Worm (Caenorhabditis elegans) whole organism, late embryonic: ENCODE results near the gene C25F6.6.
A peak's percentile ranks its signal among the peaks of the same experiment; 100 is the strongest.

Experiments used
- C08G9.2 ChIP-seq: sonication (generic microtip); optimal IDR thresholded peaks from 2 replicates; lab custom pipeline; 2016; ENCODE audit warnings: mild to moderate bottlenecking, missing genetic modification characterization, moderate library complexity, missing compliant biosample characterization
- F13H6.1 ChIP-seq: sonication (generic microtip); optimal IDR thresholded peaks from 2 replicates; lab custom pipeline; 2016; ENCODE audit warnings: missing genetic modification characterization, missing compliant biosample characterization
- K02D7.2 ChIP-seq: sonication (generic microtip); optimal IDR thresholded peaks from 2 replicates; lab custom pipeline; 2017; ENCODE audit warnings: mild to moderate bottlenecking, missing genetic modification characterization, missing compliant biosample characterization
- K09A11.1 ChIP-seq: sonication (generic microtip); optimal IDR thresholded peaks from 2 replicates; lab custom pipeline; 2017; ENCODE audit warnings: antibody characterized with exemption, mild to moderate bottlenecking, missing genetic modification characterization, missing compliant biosample characterization; ENCODE audit not compliant: insufficient read depth
- ama-1 ChIP-seq: fragments of 150-350 bp; optimal IDR thresholded peaks from 2 replicates; lab custom pipeline; 2014
- ceh-18 ChIP-seq: sonication (generic microtip); optimal IDR thresholded peaks from 2 replicates; lab custom pipeline; 2016; ENCODE audit warnings: missing genetic modification characterization, missing compliant biosample characterization
- ceh-19 ChIP-seq: fragments of 200-800 bp; sonication (Bioruptor generic); optimal IDR thresholded peaks from 2 replicates; lab custom pipeline; 2018; ENCODE audit warnings: mild to moderate bottlenecking, missing genetic modification characterization, missing compliant biosample characterization
- ceh-2 ChIP-seq: sonication (generic microtip); optimal IDR thresholded peaks from 2 replicates; lab custom pipeline; 2016; ENCODE audit warnings: missing genotype, missing genetic modification characterization, missing compliant biosample characterization
- ceh-22 ChIP-seq: sonication (generic microtip); optimal IDR thresholded peaks from 2 replicates; lab custom pipeline; 2017; ENCODE audit warnings: missing biosample characterization, missing genetic modification characterization
- ceh-24 ChIP-seq: sonication (generic microtip); optimal IDR thresholded peaks from 2 replicates; lab custom pipeline; 2016; ENCODE audit warnings: mild to moderate bottlenecking, missing genetic modification characterization, missing compliant biosample characterization
- ceh-30 ChIP-seq: fragments of 150-350 bp; optimal IDR thresholded peaks from 2 replicates; lab custom pipeline; 2014; ENCODE audit warnings: missing biosample characterization, missing genetic modification characterization
- ceh-31 ChIP-seq: sonication (generic microtip); optimal IDR thresholded peaks from 2 replicates; lab custom pipeline; 2016; ENCODE audit warnings: missing genetic modification characterization, missing compliant biosample characterization
- ceh-34 ChIP-seq: sonication (generic microtip); optimal IDR thresholded peaks from 2 replicates; lab custom pipeline; 2016; ENCODE audit warnings: mild to moderate bottlenecking, missing genetic modification characterization, missing compliant biosample characterization
- ceh-6 ChIP-seq: fragments of 200-800 bp; sonication (Bioruptor generic); optimal IDR thresholded peaks from 2 replicates; lab custom pipeline; 2018; ENCODE audit warnings: mild to moderate bottlenecking, missing genetic modification characterization, missing compliant biosample characterization
- dmd-4 ChIP-seq: sonication (generic microtip); optimal IDR thresholded peaks from 2 replicates; lab custom pipeline; 2016; ENCODE audit warnings: borderline replicate concordance, missing genetic modification characterization, missing compliant biosample characterization
- dve-1 ChIP-seq: sonication (generic microtip); optimal IDR thresholded peaks from 2 replicates; lab custom pipeline; 2017; ENCODE audit warnings: antibody characterized with exemption, mild to moderate bottlenecking, missing genetic modification characterization, missing compliant biosample characterization
- elt-2 ChIP-seq: sonication (generic microtip); optimal IDR thresholded peaks from 2 replicates; lab custom pipeline; 2016; ENCODE audit warnings: missing genetic modification reagents, missing genetic modification characterization, missing compliant biosample characterization
- elt-4 ChIP-seq: sonication (generic microtip); optimal IDR thresholded peaks from 2 replicates; lab custom pipeline; 2016; ENCODE audit warnings: missing genetic modification characterization, missing compliant biosample characterization
- eyg-1 ChIP-seq: sonication (generic microtip); optimal IDR thresholded peaks from 2 replicates; lab custom pipeline; 2016; ENCODE audit warnings: missing genotype, missing genetic modification characterization, missing compliant biosample characterization
- fax-1 ChIP-seq: sonication (generic microtip); optimal IDR thresholded peaks from 2 replicates; lab custom pipeline; 2016; ENCODE audit warnings: missing genotype, missing genetic modification characterization, missing compliant biosample characterization
- fkh-10 ChIP-seq: fragments of 150-350 bp; optimal IDR thresholded peaks from 2 replicates; lab custom pipeline; 2014; ENCODE audit warnings: missing biosample characterization, missing genetic modification reagents, missing genetic modification characterization
- gmeb-2 ChIP-seq: sonication (generic microtip); optimal IDR thresholded peaks from 2 replicates; lab custom pipeline; 2016; ENCODE audit warnings: missing genetic modification characterization, inconsistent platforms, missing compliant biosample characterization
- hlh-13 ChIP-seq: fragments of 200-800 bp; sonication (Bioruptor generic); optimal IDR thresholded peaks from 2 replicates; lab custom pipeline; 2018; ENCODE audit warnings: mild to moderate bottlenecking, missing genetic modification characterization, missing compliant biosample characterization
- hlh-15 ChIP-seq: sonication (generic microtip); optimal IDR thresholded peaks from 2 replicates; lab custom pipeline; 2016; ENCODE audit warnings: missing genetic modification characterization, missing compliant biosample characterization
- hlh-30 ChIP-seq: sonication (generic microtip); optimal IDR thresholded peaks from 2 replicates; lab custom pipeline; 2017; ENCODE audit warnings: antibody characterized with exemption, missing genetic modification characterization, missing compliant biosample characterization; ENCODE audit not compliant: insufficient read depth
- hlh-6 ChIP-seq: sonication (generic microtip); optimal IDR thresholded peaks from 2 replicates; lab custom pipeline; 2016; ENCODE audit warnings: missing genotype, missing genetic modification characterization, missing compliant biosample characterization
- hlh-8 ChIP-seq: sonication (generic microtip); optimal IDR thresholded peaks from 2 replicates; lab custom pipeline; 2016; ENCODE audit warnings: missing genotype, missing genetic modification characterization, missing compliant biosample characterization
- lin-11 ChIP-seq: fragments of 200-800 bp; sonication (Bioruptor generic); optimal IDR thresholded peaks from 2 replicates; lab custom pipeline; 2018; ENCODE audit warnings: mild to moderate bottlenecking, missing genetic modification characterization, missing compliant biosample characterization
- nfya-1 ChIP-seq: sonication (generic microtip); optimal IDR thresholded peaks from 2 replicates; lab custom pipeline; 2017; ENCODE audit warnings: missing genetic modification characterization, mild to moderate bottlenecking, missing compliant biosample characterization, antibody characterized with exemption, moderate library complexity
- nhr-11 ChIP-seq: fragments of 150-350 bp; optimal IDR thresholded peaks from 2 replicates; lab custom pipeline; 2014; ENCODE audit warnings: missing biosample characterization, missing genetic modification characterization
- nhr-232 ChIP-seq: sonication (generic microtip); optimal IDR thresholded peaks from 2 replicates; lab custom pipeline; 2016; ENCODE audit warnings: missing genetic modification characterization, missing compliant biosample characterization
- pag-3 ChIP-seq: sonication (generic microtip); optimal IDR thresholded peaks from 2 replicates; lab custom pipeline; 2016; ENCODE audit warnings: missing compliant biosample characterization, missing genetic modification characterization, borderline replicate concordance
- pat-9 ChIP-seq: fragments of 200-800 bp; sonication (Bioruptor generic); optimal IDR thresholded peaks from 2 replicates; lab custom pipeline; 2018; ENCODE audit warnings: mild to moderate bottlenecking, missing genetic modification characterization, moderate library complexity, missing compliant biosample characterization
- pax-1 ChIP-seq: fragments of 150-350 bp; optimal IDR thresholded peaks from 2 replicates; lab custom pipeline; 2014; ENCODE audit warnings: missing biosample characterization, missing genetic modification characterization
- pha-2 ChIP-seq: sonication (generic microtip); optimal IDR thresholded peaks from 2 replicates; lab custom pipeline; 2017; ENCODE audit warnings: mild to moderate bottlenecking, missing genetic modification characterization, missing compliant biosample characterization
- pha-4 ChIP-seq: fragments of 150-350 bp; optimal IDR thresholded peaks from 2 replicates; lab custom pipeline; 2018; ENCODE audit warnings: missing biosample characterization, missing genetic modification reagents, missing genetic modification characterization
- pqm-1 ChIP-seq: sonication (generic microtip); optimal IDR thresholded peaks from 2 replicates; lab custom pipeline; 2016; ENCODE audit warnings: missing genetic modification characterization, missing compliant biosample characterization
- pros-1 ChIP-seq: fragments of 150-350 bp; optimal IDR thresholded peaks from 2 replicates; lab custom pipeline; 2014; ENCODE audit warnings: missing biosample characterization, missing genetic modification reagents, missing genetic modification characterization
- ref-2 ChIP-seq: sonication (generic microtip); optimal IDR thresholded peaks from 2 replicates; lab custom pipeline; 2016; ENCODE audit warnings: missing genetic modification characterization, missing compliant biosample characterization
- rnt-1 ChIP-seq: sonication (generic microtip); optimal IDR thresholded peaks from 2 replicates; lab custom pipeline; 2016; ENCODE audit warnings: missing genetic modification characterization, missing compliant biosample characterization
- sdc-2 ChIP-seq: sonication (generic microtip); optimal IDR thresholded peaks from 2 replicates; lab custom pipeline; 2016; ENCODE audit warnings: missing genotype, missing genetic modification characterization, missing compliant biosample characterization
- syd-9 ChIP-seq: sonication (generic microtip); optimal IDR thresholded peaks from 2 replicates; lab custom pipeline; 2016; ENCODE audit warnings: mild to moderate bottlenecking, missing genetic modification characterization, moderate library complexity, missing compliant biosample characterization
- tbx-2 ChIP-seq: sonication (generic microtip); optimal IDR thresholded peaks from 2 replicates; lab custom pipeline; 2016; ENCODE audit warnings: missing genetic modification characterization, missing compliant biosample characterization
- tbx-7 ChIP-seq: sonication (generic microtip); optimal IDR thresholded peaks from 2 replicates; lab custom pipeline; 2016; ENCODE audit warnings: missing genotype, missing genetic modification characterization, missing compliant biosample characterization
- ttx-3 ChIP-seq: sonication (generic microtip); optimal IDR thresholded peaks from 2 replicates; lab custom pipeline; 2016; ENCODE audit warnings: missing genetic modification reagents, missing genetic modification characterization, missing compliant biosample characterization
- unc-3 ChIP-seq, 2 experiments: fragments of 200-800 bp in 1 of 2; sonication (Bioruptor generic) in 1 of 2; sonication (generic microtip) in 1 of 2; conservative IDR thresholded peaks in 1 of 2; optimal IDR thresholded peaks in 1 of 2; 2 replicates each; pipeline versions ENCODE4 v1.3.6 to Lab custom; 2016 to 2022; ENCODE audit warnings: missing compliant biosample characterization in 2 of 2, missing genetic modification characterization in 2 of 2, missing genetic modification reagents in 1 of 2
- unc-55 ChIP-seq: sonication (generic microtip); optimal IDR thresholded peaks from 2 replicates; lab custom pipeline; 2017; ENCODE audit warnings: missing biosample characterization, missing genetic modification reagents, missing genetic modification characterization
- unc-86 ChIP-seq: sonication (generic microtip); optimal IDR thresholded peaks from 2 replicates; lab custom pipeline; 2016; ENCODE audit warnings: missing genetic modification characterization, missing compliant biosample characterization
- zip-5 ChIP-seq: sonication (generic microtip); optimal IDR thresholded peaks from 2 replicates; lab custom pipeline; 2016; ENCODE audit warnings: missing genetic modification characterization, missing compliant biosample characterization
- ztf-16 ChIP-seq: sonication (generic microtip); optimal IDR thresholded peaks from 2 replicates; lab custom pipeline; 2017; ENCODE audit warnings: missing genetic modification characterization, missing compliant biosample characterization

Gene C25F6.6

ce11 chrX:5476357-5476756 is 25.7 kb upstream of the C25F6.6 start:
- TF ChIP-seq elt-2 (tag; lab: Kevin White, UChicago), result peak; percentile 47
- TF ChIP-seq fkh-10 (GFP tag; lab: Kevin White, UChicago), result no peak

- TF ChIP-seq sdc-2 (tag; lab: Kevin White, UChicago) (peak; percentile 83), dmd-4 (no peak), pha-2 (tag; lab: Kevin White, UChicago) (peak; percentile 14), ceh-2 (tag; lab: Kevin White, UChicago) (peak; percentile 62), hlh-13 (no peak), ceh-31 (tag; lab: Kevin White, UChicago) (peak; percentile 76), pros-1 (peak; percentile 25), nhr-232 (tag; lab: Kevin White, UChicago) (no peak), pqm-1 (tag; lab: Kevin White, UChicago) (no peak), F13H6.1 (tag; lab: Kevin White, UChicago) (peak; percentile 55), K02D7.2 (tag; lab: Kevin White, UChicago) (no peak), pax-1 (tag; lab: Kevin White, UChicago) (peak; percentile 78), ceh-24 (tag; lab: Kevin White, UChicago) (no peak), nhr-11 (tag; lab: Kevin White, UChicago) (no peak), ceh-18 (tag; lab: Kevin White, UChicago) (peak; percentile 70), lin-11 (tag; lab: Kevin White, UChicago) (no peak), nfya-1 (peak; percentile 73), tbx-2 (tag; lab: Kevin White, UChicago) (peak; percentile 82), unc-55 (GFP tag; lab: Kevin White, UChicago) (peak; percentile 60), zip-5 (tag; lab: Kevin White, UChicago) (no peak), elt-2 (tag; lab: Kevin White, UChicago) (peak; percentile 63), elt-4 (no peak), ceh-34 (tag; lab: Kevin White, UChicago) (peak; percentile 62), hlh-6 (tag; lab: Kevin White, UChicago) (peak; percentile 42), pha-4 (no peak), pat-9 (tag; lab: Kevin White, UChicago) (no peak), dve-1 (tag; lab: Kevin White, UChicago) (peak; percentile 50), unc-86 (no peak), ztf-16 (peak; percentile 11), ref-2 (tag; lab: Kevin White, UChicago) (peak; percentile 74), eyg-1 (tag; lab: Kevin White, UChicago) (peak; percentile 34), ama-1 (lab: Kevin White, UChicago) (no peak), ceh-30 (tag; lab: Kevin White, UChicago) (peak; percentile 22), tbx-7 (tag; lab: Kevin White, UChicago) (no peak), C08G9.2 (tag; lab: Kevin White, UChicago) (no peak), unc-3 (GFP tag; conservative IDR thresholded peaks at IDR 0.05; lab: Robert Waterston, UW) (no peak), unc-3 (tag; optimal IDR thresholded peaks at IDR 0.05; lab: Kevin White, UChicago) (no peak), K09A11.1 (tag; lab: Kevin White, UChicago) (no peak), hlh-15 (no peak), hlh-30 (tag; lab: Kevin White, UChicago) (peak; percentile 90), ceh-6 (peak; percentile 37), syd-9 (tag; lab: Kevin White, UChicago) (peak; percentile 15), ttx-3 (tag; lab: Kevin White, UChicago) (no peak), ceh-22 (peak; percentile 91), ceh-19 (GFP tag; lab: Kevin White, UChicago) (peak; percentile 61), fax-1 (tag; lab: Kevin White, UChicago) (no peak), rnt-1 (tag; lab: Kevin White, UChicago) (peak; percentile 26), hlh-8 (tag; lab: Kevin White, UChicago) (no peak), pag-3 (no peak), gmeb-2 (tag; lab: Kevin White, UChicago) (no peak)
Observed at ce11 chrX:5475164-5475576, 24.5 kb upstream of the C25F6.6 start.
